Fruit fly (Drosophila melanogaster): ENCODE results near the gene CG3156.

The CG3156 gene

dm6 chrX:493445-494190 is 5.9 kb downstream of the CG3156 start, which contains the start of gene CG17896 (continued):
- peak; percentile 97 for TF ChIP-seq Xrp1 (GFP tag; IDR thresholded peaks at IDR 0.05)
- peak; percentile 98 for TF ChIP-seq CG1603 (tag; optimal IDR thresholded peaks at IDR 0.05)
- peak; percentile 95 for TF ChIP-seq CG7357 (GFP tag; IDR thresholded peaks at IDR 0.05)
- TF ChIP-seq crc (GFP tag; optimal IDR thresholded peaks at IDR 0.05): peak; percentile 98
- TF ChIP-seq sima (GFP tag; optimal IDR thresholded peaks at IDR 0.05): peak; percentile 95
- peak; percentile 98 for TF ChIP-seq CG9817 (tag; optimal IDR thresholded peaks at IDR 0.05)
- peak; percentile 98 for TF ChIP-seq CoRest (tag; optimal IDR thresholded peaks at IDR 0.05)
- peak; percentile 99 for TF ChIP-seq caup (GFP tag; optimal IDR thresholded peaks at IDR 0.05; ENCODE audit: severe bottlenecking)
- peak; percentile 96 for TF ChIP-seq CG7556 (GFP tag; optimal IDR thresholded peaks at IDR 0.05)
- peak; percentile 20 for TF ChIP-seq BEAF-32 (GFP tag; optimal IDR thresholded peaks at IDR 0.05)
- TF ChIP-seq kay (GFP tag; optimal IDR thresholded peaks at IDR 0.05): peak; percentile 94
- TF ChIP-seq so (GFP tag; IDR thresholded peaks at IDR 0.05): peak; percentile 97
- TF ChIP-seq ranshi (GFP tag; IDR thresholded peaks at IDR 0.05): peak; percentile 98
- TF ChIP-seq CG14050 (GFP tag; IDR thresholded peaks at IDR 0.05): peak; percentile 95
- TF ChIP-seq Pdp1 (GFP tag; optimal IDR thresholded peaks at IDR 0.05): peak; percentile 97 to 99
- peak; percentile 72; the same call in 1 of the 3 replicates for TF ChIP-seq z (GFP tag; IDR thresholded peaks at IDR 0.05)
- peak; percentile 93 for TF ChIP-seq CG18262 (tag; optimal IDR thresholded peaks at IDR 0.05)
- peak; percentile 96 for TF ChIP-seq CG1602 (GFP tag; optimal IDR thresholded peaks at IDR 0.05)
- peak; percentile 76 for TF ChIP-seq sqz (GFP tag; optimal IDR thresholded peaks at IDR 0.05)
- peak; percentile 97 for TF ChIP-seq Hr3 (GFP tag; optimal IDR thresholded peaks at IDR 0.05)
- TF ChIP-seq en (GFP tag; optimal IDR thresholded peaks at IDR 0.05): peak; percentile 96
- TF ChIP-seq psq (GFP tag; optimal IDR thresholded peaks at IDR 0.05): peak; percentile 84
- TF ChIP-seq CG9876 (GFP tag; optimal IDR thresholded peaks at IDR 0.05): peak; percentile 98
- peak; percentile 79 for TF ChIP-seq CG17802 (tag; optimal IDR thresholded peaks at IDR 0.05)
- peak; percentile 99 for TF ChIP-seq D19A (tag; optimal IDR thresholded peaks at IDR 0.05)
- peak; percentile 88 for TF ChIP-seq Asciz (GFP tag; optimal IDR thresholded peaks at IDR 0.05)
- TF ChIP-seq tio (GFP tag; optimal IDR thresholded peaks at IDR 0.05): no peak
- peak; percentile 92 for TF ChIP-seq Fer2 (tag; optimal IDR thresholded peaks at IDR 0.05)
- TF ChIP-seq bcd (GFP tag; optimal IDR thresholded peaks at IDR 0.05): peak; percentile 98
- TF ChIP-seq CG12744 (GFP tag; optimal IDR thresholded peaks at IDR 0.05): peak; percentile 97
- TF ChIP-seq CrebB (tag; optimal IDR thresholded peaks at IDR 0.05): peak; percentile 99
- TF ChIP-seq CG11504 (tag; optimal IDR thresholded peaks at IDR 0.05): peak; percentile 96
- peak; percentile 79; the same call in 1 of the 2 replicates for TF ChIP-seq gt (GFP tag; IDR thresholded peaks at IDR 0.05)
- peak; percentile 96 for TF ChIP-seq toy (GFP tag; IDR thresholded peaks at IDR 0.05)
- peak; percentile 92 for TF ChIP-seq ro (GFP tag; IDR thresholded peaks at IDR 0.05)
- TF ChIP-seq trh (GFP tag; optimal IDR thresholded peaks at IDR 0.05): peak; percentile 96
- peak; percentile 95 for TF ChIP-seq CG8765 (GFP tag; IDR thresholded peaks at IDR 0.05)
- no peak for TF ChIP-seq CG13287 (GFP tag; IDR thresholded peaks at IDR 0.05; ENCODE audit: partially characterized antibody)
- peak; percentile 97 for TF ChIP-seq CG18619 (GFP tag; optimal IDR thresholded peaks at IDR 0.05)
- no peak for TF ChIP-seq eve (GFP tag; optimal IDR thresholded peaks at IDR 0.05)
- TF ChIP-seq Sox102F (GFP tag; optimal IDR thresholded peaks at IDR 0.05): peak; percentile 97
- peak; percentile 96 for TF ChIP-seq CG4424 (GFP tag; optimal IDR thresholded peaks at IDR 0.05)
- peak; percentile 93 for TF ChIP-seq CG43689 (GFP tag; IDR thresholded peaks at IDR 0.05)
- no peak for TF ChIP-seq Sin3A (optimal IDR thresholded peaks at IDR 0.05)
- peak; percentile 97 for TF ChIP-seq CG6689 (GFP tag; IDR thresholded peaks at IDR 0.05)
- no peak for TF ChIP-seq fru (optimal IDR thresholded peaks at IDR 0.05)
- TF ChIP-seq CG1024 (GFP tag; IDR thresholded peaks at IDR 0.05): peak; percentile 93
- peak; percentile 97 for TF ChIP-seq grau (tag; optimal IDR thresholded peaks at IDR 0.05)
- peak; percentile 44 for TF ChIP-seq CG9797 (GFP tag; optimal IDR thresholded peaks at IDR 0.05)
- peak; percentile 90 for TF ChIP-seq dati (GFP tag; IDR thresholded peaks at IDR 0.05)

Data from whole organism, embryonic.